Fruit fly (Drosophila melanogaster) whole organism: ENCODE results near the gene eIF3d1.

Source experiments
- CG8478 ChIP-seq: fragments of >200 bp; optimal IDR thresholded peaks from 2 replicates; lab custom pipeline; 2018; ENCODE audit warnings: inconsistent platforms
- Dll ChIP-seq: fragments of >200 bp; optimal IDR thresholded peaks from 2 replicates; lab custom pipeline; 2017
- EcR ChIP-seq, 2 experiments: fragments of >200 bp; optimal IDR thresholded peaks; 2 replicates each; lab custom pipeline; 2017; ENCODE audit warnings: missing biosample characterization in 2 of 2, missing genetic modification characterization in 2 of 2, missing genetic modification reagents in 2 of 2
- pan ChIP-seq: fragments of >200 bp; optimal IDR thresholded peaks from 2 replicates; lab custom pipeline; 2017
- psq ChIP-seq: fragments of >200 bp; optimal IDR thresholded peaks from 2 replicates; lab custom pipeline; 2017
- usp ChIP-seq: fragments of >200 bp; optimal IDR thresholded peaks from 2 replicates; lab custom pipeline; 2017; ENCODE audit warnings: missing biosample characterization, missing genetic modification characterization, mixed read lengths

DNA sequence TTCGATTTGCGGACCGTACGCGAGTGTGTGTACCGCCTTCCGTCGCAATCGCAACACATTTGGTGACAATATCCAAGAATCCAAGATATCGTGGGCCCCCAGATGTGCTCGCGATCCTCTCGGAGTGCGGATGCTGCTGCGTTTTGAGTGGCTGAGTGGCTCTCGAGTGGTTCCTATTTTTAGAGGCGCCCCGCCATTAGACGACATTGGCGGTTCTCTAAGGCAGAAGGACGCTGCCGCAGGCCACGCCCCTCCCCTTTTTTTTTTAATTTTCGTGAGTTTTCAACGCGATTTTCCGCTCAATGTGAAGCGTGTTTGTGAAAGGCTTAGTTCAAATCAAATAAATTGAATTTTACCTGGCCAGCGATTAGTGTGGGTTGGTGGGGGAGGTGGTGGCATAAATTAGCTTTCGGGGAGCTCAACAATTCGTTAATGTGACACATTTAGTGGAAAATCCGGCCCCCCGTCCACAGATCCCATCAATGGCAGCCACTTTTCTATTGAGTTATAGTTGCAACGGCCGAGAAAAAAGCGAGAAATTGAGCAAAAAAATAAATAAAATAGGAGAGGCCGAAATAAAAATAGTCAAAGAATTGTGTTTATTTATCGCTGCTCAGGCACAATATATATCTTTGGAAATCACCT is 38.6 kb downstream of the eIF3d1 start, which contains the start of gene nau:
- no peak for TF ChIP-seq EcR (GFP tag; optimal IDR thresholded peaks at IDR 0.05; lab: Kevin White, UChicago)
- TF ChIP-seq Dll (lab: Kevin White, UChicago) = no peak
- no peak for TF ChIP-seq pan (lab: Kevin White, UChicago)
- TF ChIP-seq psq (lab: Kevin White, UChicago) = no peak
- no peak for TF ChIP-seq usp (GFP tag; lab: Kevin White, UChicago)
- TF ChIP-seq CG8478 (lab: Kevin White, UChicago) = no peak
